Fruit fly (Drosophila melanogaster) whole organism, adult: ENCODE measurements around the gene CG42798.

Experiments used
- CG14711 ChIP-seq: fragments of 200-800 bp; sonication (Bioruptor generic); optimal IDR thresholded peaks from 2 replicates; lab custom pipeline; 2018; ENCODE audit warnings: missing biosample characterization, mild to moderate bottlenecking, missing genetic modification characterization, moderate library complexity
- CG33017 ChIP-seq: fragments of 200-800 bp; sonication (Bioruptor generic); optimal IDR thresholded peaks from 2 replicates; lab custom pipeline; 2018; ENCODE audit warnings: missing biosample characterization, mild to moderate bottlenecking, missing genetic modification characterization, moderate library complexity
- CG7045 ChIP-seq: fragments of 200-800 bp; sonication (Bioruptor generic); optimal IDR thresholded peaks from 2 replicates; lab custom pipeline; 2017; ENCODE audit warnings: missing biosample characterization, mild to moderate bottlenecking, missing genetic modification characterization
- Clk ChIP-seq: fragments of 200-800 bp; sonication (Bioruptor generic); optimal IDR thresholded peaks from 2 replicates; lab custom pipeline; 2017; ENCODE audit warnings: missing biosample characterization, missing genetic modification characterization
- Crg-1 ChIP-seq: fragments of 200-800 bp; sonication (Bioruptor generic); optimal IDR thresholded peaks from 2 replicates; lab custom pipeline; 2016; ENCODE audit warnings: missing biosample characterization, missing genetic modification characterization
- Hr96 ChIP-seq: fragments of 200-800 bp; sonication (Bioruptor generic); optimal IDR thresholded peaks from 2 replicates; lab custom pipeline; 2016; ENCODE audit warnings: missing biosample characterization, missing genetic modification characterization
- Mnt ChIP-seq: fragments of 200-800 bp; sonication (Bioruptor generic); optimal IDR thresholded peaks from 2 replicates; lab custom pipeline; 2016; ENCODE audit warnings: missing biosample characterization, mild to moderate bottlenecking, missing genetic modification characterization
- cnc ChIP-seq, 2 experiments: fragments of >200 bp; optimal IDR thresholded peaks; 2 replicates each; lab custom pipeline; 2017
- kay ChIP-seq: fragments of 200-800 bp; sonication (Bioruptor generic); peaks from one replicate; lab custom pipeline; 2016; ENCODE audit warnings: missing biosample characterization, missing genetic modification characterization, borderline replicate concordance
- ovo ChIP-seq: fragments of 200-800 bp; sonication (Bioruptor generic); optimal IDR thresholded peaks from 2 replicates; lab custom pipeline; 2016; ENCODE audit warnings: missing biosample characterization, missing genetic modification characterization
- pad ChIP-seq: fragments of 200-800 bp; sonication (Bioruptor generic); optimal IDR thresholded peaks from 3 replicates; lab custom pipeline; 2017; ENCODE audit warnings: missing biosample characterization, missing genetic modification characterization, mild to moderate bottlenecking, moderate library complexity, missing genetic modification reagents
- tj ChIP-seq: fragments of 200-800 bp; sonication (Bioruptor generic); optimal IDR thresholded peaks from 3 replicates; lab custom pipeline; 2017; ENCODE audit warnings: missing biosample characterization, mild to moderate bottlenecking, missing genetic modification characterization, moderate library complexity
- toe ChIP-seq: fragments of 200-800 bp; sonication (Bioruptor generic); optimal IDR thresholded peaks from 2 replicates; lab custom pipeline; 2016; ENCODE audit warnings: missing biosample characterization, missing genetic modification characterization

DNA sequence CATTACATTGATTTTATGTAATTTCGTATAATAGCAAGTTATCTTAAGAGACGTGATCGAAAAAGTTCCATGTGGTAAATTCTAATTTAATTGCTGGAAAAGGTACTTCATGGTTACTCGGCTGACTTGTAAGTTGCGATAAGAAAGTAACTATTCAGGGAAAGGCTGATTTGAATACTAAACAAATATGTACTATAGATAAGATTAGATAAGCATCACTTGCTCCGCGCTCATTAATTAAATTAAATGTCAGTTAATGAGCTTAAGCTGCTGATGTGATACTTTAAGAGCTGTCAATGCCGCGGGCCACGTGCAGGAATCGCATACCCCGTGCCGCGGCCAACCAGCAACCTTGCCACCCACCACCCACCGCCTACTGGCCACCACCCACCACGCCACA lies 6.4 kb upstream of the CG42798 start:
- TF ChIP-seq kay (peak; percentile 25), Mnt (GFP tag; lab: Kevin White, UChicago) (no peak), CG14711 (tag; lab: Kevin White, UChicago) (no peak), cnc (optimal IDR thresholded peaks at IDR 0.05; lab: Kevin White, UChicago) (no peak), ovo (GFP tag; lab: Kevin White, UChicago) (no peak), Hr96 (no peak), CG33017 (peak; percentile 44), Clk (no peak), tj (no peak), Crg-1 (GFP tag; lab: Kevin White, UChicago) (no peak), pad (GFP tag; lab: Kevin White, UChicago) (no peak), toe (no peak), CG7045 (no peak)
